Worm (Caenorhabditis elegans): ENCODE results near the gene ykt-6.

- TF ChIP-seq nhr-43 (tag; optimal IDR thresholded peaks at IDR 0.05; ENCODE audit: poor library complexity, severe bottlenecking) = no peak
- TF ChIP-seq aly-2 (tag; optimal IDR thresholded peaks at IDR 0.05) = no peak
- TF ChIP-seq snpc-4 (tag; optimal IDR thresholded peaks at IDR 0.05) = no peak
- no peak for TF ChIP-seq nhr-11 (tag; optimal IDR thresholded peaks at IDR 0.05)
- TF ChIP-seq zag-1 (tag; optimal IDR thresholded peaks at IDR 0.05) = no peak
- TF ChIP-seq fkh-10 (GFP tag; optimal IDR thresholded peaks at IDR 0.05) = no peak
- TF ChIP-seq ceh-28 (tag; optimal IDR thresholded peaks at IDR 0.05) = no peak
Measured at ce11 chrIII:7314473-7314872, 27.1 kb upstream of the ykt-6 start.
